Fruit fly (Drosophila melanogaster) whole organism, embryonic: Measurements from ENCODE around the gene vas.

Experiments
- CG10147 ChIP-seq: fragments of 200-800 bp; sonication (Bioruptor generic); optimal IDR thresholded peaks from 2 replicates; lab custom pipeline; 2019; ENCODE audit warnings: missing biosample characterization, mild to moderate bottlenecking, missing genetic modification characterization, moderate library complexity
- CG10959 ChIP-seq: fragments of 200-800 bp; sonication (Bioruptor generic); IDR thresholded peaks from 2 replicates; pipeline ENCODE4 v1.3.6; 2022; ENCODE audit warnings: missing biosample characterization, missing genetic modification characterization
- CG12155 ChIP-seq: fragments of 200-800 bp; sonication (Bioruptor generic); optimal IDR thresholded peaks from 3 replicates; lab custom pipeline; 2016; ENCODE audit warnings: missing biosample characterization, missing genetic modification characterization
- CG12391 ChIP-seq: fragments of 200-800 bp; sonication (Bioruptor generic); optimal IDR thresholded peaks from 3 replicates; lab custom pipeline; 2018; ENCODE audit warnings: missing biosample characterization, mild to moderate bottlenecking, missing genetic modification characterization, moderate library complexity
- CG12744 ChIP-seq: fragments of 200-800 bp; sonication (Bioruptor generic); optimal IDR thresholded peaks from 2 replicates; lab custom pipeline; 2016; ENCODE audit warnings: missing biosample characterization, missing genetic modification characterization
- CG13424 ChIP-seq: fragments of 200-800 bp; sonication (Bioruptor generic); optimal IDR thresholded peaks from 2 replicates; lab custom pipeline; 2019; ENCODE audit warnings: missing biosample characterization, mild to moderate bottlenecking, missing genetic modification characterization, moderate library complexity
- CG14667 ChIP-seq: fragments of 200-800 bp; sonication (Bioruptor generic); IDR thresholded peaks from 2 replicates; pipeline ENCODE4 v1.3.6; 2022; ENCODE audit warnings: missing biosample characterization, missing genetic modification characterization
- CG15073 ChIP-seq: fragments of 200-800 bp; sonication (Bioruptor generic); optimal IDR thresholded peaks from 2 replicates; lab custom pipeline; 2016; ENCODE audit warnings: missing biosample characterization, missing genetic modification characterization
- CG15696 ChIP-seq: fragments of 200-800 bp; sonication (Bioruptor generic); optimal IDR thresholded peaks from 2 replicates; lab custom pipeline; 2019; ENCODE audit warnings: missing biosample characterization, mild to moderate bottlenecking, missing genetic modification characterization, moderate library complexity
- CG1602 ChIP-seq: fragments of 200-800 bp; sonication (Bioruptor generic); optimal IDR thresholded peaks from 3 replicates; lab custom pipeline; 2016; ENCODE audit warnings: missing biosample characterization, missing genetic modification characterization
- CG17359 ChIP-seq: fragments of 200-800 bp; sonication (Bioruptor generic); optimal IDR thresholded peaks from 3 replicates; lab custom pipeline; 2018; ENCODE audit warnings: missing biosample characterization, mild to moderate bottlenecking, missing genetic modification characterization, moderate library complexity
- CG17361 ChIP-seq: fragments of 200-800 bp; sonication (Bioruptor generic); IDR thresholded peaks from 3 replicates; pipeline ENCODE4 v1.3.6; 2022; ENCODE audit warnings: missing biosample characterization, missing genetic modification characterization
- CG4282 ChIP-seq: fragments of 200-800 bp; sonication (Bioruptor generic); optimal IDR thresholded peaks from 2 replicates; lab custom pipeline; 2016; ENCODE audit warnings: missing biosample characterization, missing genetic modification characterization
- CG5245 ChIP-seq: fragments of 200-800 bp; sonication (Bioruptor generic); optimal IDR thresholded peaks from 3 replicates; lab custom pipeline; 2016; ENCODE audit warnings: missing biosample characterization, missing genetic modification characterization
- CG7556 ChIP-seq: fragments of 200-800 bp; sonication (Bioruptor generic); optimal IDR thresholded peaks from 2 replicates; lab custom pipeline; 2017; ENCODE audit warnings: missing biosample characterization, mild to moderate bottlenecking, missing genetic modification characterization
- CG9609 ChIP-seq: fragments of 200-800 bp; sonication (Bioruptor generic); optimal IDR thresholded peaks from 3 replicates; lab custom pipeline; 2016; ENCODE audit warnings: missing biosample characterization, missing genetic modification characterization
- Dad ChIP-seq: fragments of 200-800 bp; sonication (Bioruptor generic); optimal IDR thresholded peaks from 3 replicates; lab custom pipeline; 2016; ENCODE audit warnings: missing biosample characterization, missing genetic modification characterization
- E2f2 ChIP-seq: fragments of 200-800 bp; sonication (Bioruptor generic); IDR thresholded peaks from 2 replicates; pipeline ENCODE4 v1.3.6; 2022; ENCODE audit warnings: missing biosample characterization, missing genetic modification characterization
- H15 ChIP-seq: fragments of 200-800 bp; sonication (Bioruptor generic); IDR thresholded peaks from 3 replicates; pipeline ENCODE4 v1.3.6; 2022; ENCODE audit warnings: missing biosample characterization, missing genetic modification characterization
- HLHmδ ChIP-seq: fragments of 200-800 bp; sonication (Bioruptor generic); optimal IDR thresholded peaks from 2 replicates; lab custom pipeline; 2018; ENCODE audit warnings: missing biosample characterization, mild to moderate bottlenecking, missing genetic modification characterization, moderate library complexity
- Hr51 ChIP-seq, 2 experiments: fragments of 200-800 bp; sonication (Bioruptor generic); optimal IDR thresholded peaks; 2 replicates in 1 of 2; 3 replicates in 1 of 2; lab custom pipeline; 2016 to 2018; ENCODE audit warnings: missing biosample characterization in 2 of 2, missing genetic modification characterization in 2 of 2, mild to moderate bottlenecking in 1 of 2, moderate library complexity in 1 of 2
- Med ChIP-seq: fragments of 200-800 bp; sonication (Bioruptor generic); peaks from one replicate; lab custom pipeline; 2016; ENCODE audit warnings: missing biosample characterization, missing genetic modification characterization, mild to moderate bottlenecking, inconsistent platforms, moderate library complexity
- NC2β ChIP-seq: fragments of 200-800 bp; sonication (Bioruptor generic); optimal IDR thresholded peaks from 2 replicates; lab custom pipeline; 2016; ENCODE audit warnings: missing biosample characterization, missing genetic modification characterization
- Neu2 ChIP-seq: fragments of 200-800 bp; sonication (Bioruptor generic); optimal IDR thresholded peaks from 3 replicates; lab custom pipeline; 2016; ENCODE audit warnings: missing biosample characterization, missing genetic modification characterization, borderline replicate concordance
- Opbp ChIP-seq: fragments of 200-800 bp; sonication (Bioruptor generic); IDR thresholded peaks from 3 replicates; pipeline ENCODE4 v1.3.6; 2022; ENCODE audit warnings: missing biosample characterization, missing genetic modification characterization; ENCODE audit not compliant: partially characterized antibody
- Rfx ChIP-seq: fragments of 200-800 bp; sonication (Bioruptor generic); IDR thresholded peaks from 2 replicates; pipeline ENCODE4 v1.3.6; 2022; ENCODE audit warnings: missing biosample characterization, missing genetic modification characterization
- Sin3A ChIP-seq: fragments of >200 bp; optimal IDR thresholded peaks from 2 replicates; lab custom pipeline; 2018
- Taf1 ChIP-seq: fragments of 200-800 bp; sonication (Bioruptor generic); IDR thresholded peaks from 2 replicates; pipeline ENCODE4 v1.3.6; 2022; ENCODE audit warnings: missing biosample characterization, missing genetic modification characterization
- aop ChIP-seq: fragments of 200-800 bp; sonication (Bioruptor generic); IDR thresholded peaks from 2 replicates; pipeline ENCODE4 v1.3.6; 2022; ENCODE audit warnings: missing biosample characterization, missing genetic modification characterization
- bsh ChIP-seq, 2 experiments: fragments of 200-800 bp; sonication (Bioruptor generic); optimal IDR thresholded peaks; 2 replicates each; lab custom pipeline; 2017 to 2018; ENCODE audit warnings: mild to moderate bottlenecking in 2 of 2, missing biosample characterization in 2 of 2, missing genetic modification characterization in 2 of 2, moderate library complexity in 1 of 2
- caup ChIP-seq: fragments of 200-800 bp; sonication (Bioruptor generic); optimal IDR thresholded peaks from 3 replicates; lab custom pipeline; 2017; ENCODE audit warnings: missing biosample characterization, mild to moderate bottlenecking, missing genetic modification characterization, moderate library complexity; ENCODE audit not compliant: severe bottlenecking
- ci ChIP-seq: fragments of 200-800 bp; sonication (Bioruptor generic); IDR thresholded peaks from 3 replicates; pipeline ENCODE4 v1.3.6; 2022; ENCODE audit warnings: missing biosample characterization, missing genetic modification characterization
- crp ChIP-seq, 2 experiments: fragments of 200-800 bp; sonication (Bioruptor generic); optimal IDR thresholded peaks; 2 replicates in 1 of 2; 3 replicates in 1 of 2; lab custom pipeline; 2017; ENCODE audit warnings: missing biosample characterization in 2 of 2, missing genetic modification characterization in 2 of 2, mild to moderate bottlenecking in 1 of 2, moderate library complexity in 1 of 2
- dimm ChIP-seq: fragments of 200-800 bp; sonication (Bioruptor generic); IDR thresholded peaks from 2 replicates; pipeline ENCODE4 v1.3.6; 2022; ENCODE audit warnings: missing biosample characterization, missing genetic modification characterization
- esg ChIP-seq: fragments of 200-800 bp; sonication (Bioruptor generic); conservative IDR thresholded peaks from 2 replicates; pipeline ENCODE4 v1.3.6; 2022; ENCODE audit warnings: missing biosample characterization, missing genetic modification characterization
- fd64A ChIP-seq: fragments of 200-800 bp; sonication (Bioruptor generic); optimal IDR thresholded peaks from 3 replicates; lab custom pipeline; 2018; ENCODE audit warnings: missing biosample characterization, mild to moderate bottlenecking, missing genetic modification characterization
- gce ChIP-seq: fragments of 200-800 bp; sonication (Bioruptor generic); IDR thresholded peaks from 3 replicates; pipeline ENCODE4 v1.3.6; 2022; ENCODE audit warnings: missing biosample characterization, missing genetic modification characterization
- gem ChIP-seq: fragments of 200-800 bp; sonication (Bioruptor generic); optimal IDR thresholded peaks from 2 replicates; lab custom pipeline; 2019; ENCODE audit warnings: missing biosample characterization, mild to moderate bottlenecking, missing genetic modification characterization, moderate library complexity
- kah ChIP-seq: fragments of 200-800 bp; sonication (Bioruptor generic); optimal IDR thresholded peaks from 2 replicates; lab custom pipeline; 2018; ENCODE audit warnings: missing biosample characterization, mild to moderate bottlenecking, missing genetic modification characterization
- nerfin-1 ChIP-seq: fragments of 200-800 bp; sonication (Bioruptor generic); optimal IDR thresholded peaks from 3 replicates; lab custom pipeline; 2019; ENCODE audit warnings: missing biosample characterization, mild to moderate bottlenecking, missing genetic modification characterization, moderate library complexity
- nerfin-2 ChIP-seq: fragments of 200-800 bp; sonication (Bioruptor generic); IDR thresholded peaks from 2 replicates; pipeline ENCODE4 v1.3.6; 2022; ENCODE audit warnings: missing biosample characterization, missing genetic modification characterization; ENCODE audit not compliant: partially characterized antibody
- org-1 ChIP-seq: fragments of 200-800 bp; sonication (Bioruptor generic); optimal IDR thresholded peaks from 2 replicates; lab custom pipeline; 2017; ENCODE audit warnings: missing biosample characterization, missing genetic modification characterization
- p53 ChIP-seq: fragments of 200-800 bp; sonication (Bioruptor generic); optimal IDR thresholded peaks from 2 replicates; lab custom pipeline; 2016; ENCODE audit warnings: missing biosample characterization, missing genetic modification characterization
- schlank ChIP-seq: fragments of 200-800 bp; sonication (Bioruptor generic); optimal IDR thresholded peaks from 2 replicates; lab custom pipeline; 2018; ENCODE audit warnings: missing biosample characterization, mild to moderate bottlenecking, missing genetic modification characterization
- slou ChIP-seq: fragments of 200-800 bp; sonication (Bioruptor generic); optimal IDR thresholded peaks from 3 replicates; lab custom pipeline; 2016; ENCODE audit warnings: missing biosample characterization, missing genetic modification characterization
- sna ChIP-seq: fragments of 200-800 bp; sonication (Bioruptor generic); IDR thresholded peaks from 2 replicates; pipeline ENCODE4 v1.3.6; 2022; ENCODE audit warnings: missing biosample characterization, missing genetic modification characterization; ENCODE audit not compliant: partially characterized antibody
- trh ChIP-seq: fragments of 200-800 bp; sonication (Bioruptor generic); optimal IDR thresholded peaks from 2 replicates; lab custom pipeline; 2016; ENCODE audit warnings: missing biosample characterization, missing genetic modification characterization
- unc-4 ChIP-seq: fragments of 200-800 bp; sonication (Bioruptor generic); IDR thresholded peaks from 2 replicates; pipeline ENCODE4 v1.3.6; 2022; ENCODE audit warnings: missing biosample characterization, missing genetic modification characterization; ENCODE audit not compliant: partially characterized antibody
- vfl ChIP-seq: fragments of 200-800 bp; sonication (Bioruptor generic); optimal IDR thresholded peaks from 2 replicates; lab custom pipeline; 2016; ENCODE audit warnings: missing biosample characterization, missing genetic modification characterization

Gene vas

DNA sequence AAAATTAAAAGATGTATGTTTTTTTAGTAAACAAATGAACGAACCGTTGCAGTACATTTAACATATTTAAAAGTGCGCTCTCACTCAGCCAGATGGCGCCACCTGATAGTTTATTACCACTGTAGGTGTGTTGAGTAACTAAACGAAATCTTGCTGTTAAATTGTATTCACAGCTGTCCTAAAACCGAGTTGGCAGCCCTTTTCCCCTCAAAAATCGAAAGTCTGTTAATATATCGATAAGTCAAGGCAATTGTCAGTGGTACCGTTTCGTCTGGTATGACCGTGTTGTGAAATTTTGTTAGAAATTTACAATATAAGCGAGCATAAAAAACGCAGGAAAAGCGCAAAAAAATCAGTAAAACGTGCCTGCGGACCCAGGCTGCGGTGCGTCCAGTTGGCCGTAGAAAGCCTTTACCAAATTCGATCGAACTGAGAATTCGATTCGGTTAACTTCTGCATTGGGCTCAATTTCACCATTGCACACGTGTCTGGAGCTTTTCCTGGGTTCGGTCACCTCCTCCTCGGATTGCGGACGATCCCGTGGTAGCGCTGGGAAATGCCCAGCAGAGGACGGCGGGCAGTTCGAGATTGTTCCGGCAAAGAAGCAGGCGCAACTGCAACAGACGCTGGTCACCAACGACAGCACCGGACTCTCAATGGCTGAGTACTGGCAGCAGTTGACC lies 51.9 kb downstream of the vas start, which contains the start of gene stc (continued):
- TF ChIP-seq CG4282 (GFP tag; lab: Kevin White, UChicago) (peak; percentile 51), Neu2 (GFP tag; lab: Kevin White, UChicago) (no peak), CG15696 (tag; lab: Kevin White, UChicago) (peak; percentile 21), CG13424 (peak; percentile 19), Rfx (peak; percentile 70), slou (peak; percentile 34), NC2β (GFP tag; lab: Kevin White, UChicago) (peak; percentile 63), Sin3A (peak; percentile 55), Taf1 (no peak), CG12391 (peak; percentile 47), org-1 (GFP tag; lab: Kevin White, UChicago) (no peak), CG7556 (GFP tag; lab: Kevin White, UChicago) (no peak), nerfin-1 (tag; lab: Kevin White, UChicago) (no peak), CG12744 (peak; percentile 25), CG14667 (no peak), unc-4 (peak; percentile 78), CG15073 (GFP tag; lab: Kevin White, UChicago) (no peak), caup (GFP tag; lab: Kevin White, UChicago) (peak; percentile 67), fd64A (GFP tag; lab: Kevin White, UChicago) (no peak), CG10147 (GFP tag; lab: Kevin White, UChicago) (no peak), H15 (GFP tag; lab: Robert Waterston, UW) (peak; percentile 43; the same call in 1 of the 3 replicates), CG12155 (GFP tag; lab: Kevin White, UChicago) (peak; percentile 18), crp (GFP tag; optimal IDR thresholded peaks at IDR 0.05; lab: Kevin White, UChicago) (peak; percentile 30 to 86), CG1602 (GFP tag; lab: Kevin White, UChicago) (no peak), Med (GFP tag; lab: Kevin White, UChicago) (peak; percentile 94), CG17359 (no peak), CG9609 (GFP tag; lab: Kevin White, UChicago) (peak; percentile 31), p53 (GFP tag; lab: Kevin White, UChicago) (peak; percentile 4), ci (GFP tag; lab: Robert Waterston, UW) (peak; percentile 43; the same call in 1 of the 3 replicates), schlank (tag; lab: Kevin White, UChicago) (no peak), nerfin-2 (0 out of 2 replicates have a peak, but pooled peaks have one; percentile 60), vfl (peak; percentile 10), gem (tag; lab: Kevin White, UChicago) (no peak), kah (no peak), aop (0 out of 2 replicates have a peak, but pooled peaks have one; percentile 21), bsh (GFP tag; optimal IDR thresholded peaks at IDR 0.05; lab: Kevin White, UChicago) (no peak), CG17361 (GFP tag; lab: Robert Waterston, UW) (no peak), HLHmδ (no peak), Hr51 (GFP tag; optimal IDR thresholded peaks at IDR 0.05; lab: Kevin White, UChicago) (peak in 1 of 2 experiments; percentile 23), Opbp (GFP tag; lab: Robert Waterston, UW) (peak; percentile 85), trh (GFP tag; lab: Kevin White, UChicago) (no peak), esg (GFP tag; lab: Robert Waterston, UW) (no peak), sna (peak; percentile 79), dimm (GFP tag; lab: Robert Waterston, UW) (no peak), gce (GFP tag; lab: Robert Waterston, UW) (no peak), CG10959 (GFP tag; lab: Robert Waterston, UW) (no peak), CG5245 (GFP tag; lab: Kevin White, UChicago) (peak; percentile 46), Dad (no peak), E2f2 (GFP tag; lab: Robert Waterston, UW) (peak; percentile 70)
